Worm (Caenorhabditis elegans): ENCODE results near the gene drl-1.

DNA sequence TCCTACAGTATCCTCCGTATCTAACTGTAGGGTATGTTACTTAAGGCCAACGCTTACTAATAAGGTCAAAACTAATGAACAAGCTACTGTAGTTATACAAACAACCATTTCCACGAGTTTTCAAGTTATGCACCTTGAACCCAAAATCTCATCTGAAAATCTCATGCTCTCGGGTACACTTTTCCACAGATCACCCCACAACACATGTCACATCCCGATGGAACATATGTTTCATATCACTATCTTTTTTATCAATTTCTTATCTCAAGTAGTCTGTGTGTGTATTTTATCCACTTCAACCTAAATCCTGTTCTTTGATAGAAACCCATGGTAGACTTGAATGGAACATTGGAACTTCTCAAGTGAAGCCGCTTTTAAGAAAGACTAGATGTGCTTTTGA, 24.6 kb upstream of the drl-1 start:
- no peak for TF ChIP-seq nhr-2 (tag; optimal IDR thresholded peaks at IDR 0.05)
- TF ChIP-seq sptf-1 (tag; optimal IDR thresholded peaks at IDR 0.05) = no peak
- no peak for TF ChIP-seq unc-62 (GFP tag; optimal IDR thresholded peaks at IDR 0.05)
- no peak for TF ChIP-seq lsy-2 (tag; optimal IDR thresholded peaks at IDR 0.05)
- no peak for TF ChIP-seq ces-1 (GFP tag; optimal IDR thresholded peaks at IDR 0.05)
- no peak for TF ChIP-seq nhr-76 (tag; optimal IDR thresholded peaks at IDR 0.05)
- TF ChIP-seq pha-4 (tag; optimal IDR thresholded peaks at IDR 0.05) = no peak

All from whole organism, mixed stage, embryonic.